Worm (Caenorhabditis elegans): ENCODE measurements around the gene D2021.4.

Gene D2021.4

ce11 chrX:8549026-8549425, at the start of gene D2021.4:
Gene D2021.4, minus strand, starts transcription at chrX:8549073.
- TF ChIP-seq fos-1 (tag; optimal IDR thresholded peaks at IDR 0.05): peak; percentile 34
- TF ChIP-seq sma-9 (GFP tag; optimal IDR thresholded peaks at IDR 0.05): peak; percentile 24
- no peak for TF ChIP-seq sma-9 (tag; optimal IDR thresholded peaks at IDR 0.05)
- peak; percentile 46 for TF ChIP-seq F13H6.1 (tag; optimal IDR thresholded peaks at IDR 0.05)
- no peak for TF ChIP-seq ztf-1 (GFP tag; conservative IDR thresholded peaks at IDR 0.05)
- no peak for TF ChIP-seq ZK546.5 (tag; optimal IDR thresholded peaks at IDR 0.05)
- peak; percentile 52 for TF ChIP-seq crh-2 (tag; optimal IDR thresholded peaks at IDR 0.05)

- TF ChIP-seq Y55F3AM.14 (GFP tag; optimal IDR thresholded peaks at IDR 0.05) (no peak), crh-2 (tag; optimal IDR thresholded peaks at IDR 0.05) (no peak), ztf-1 (GFP tag; conservative IDR thresholded peaks at IDR 0.05) (no peak), sma-9 (GFP tag; optimal IDR thresholded peaks at IDR 0.05) (no peak), sma-9 (tag; optimal IDR thresholded peaks at IDR 0.05) (no peak), peb-1 (tag; optimal IDR thresholded peaks at IDR 0.05) (no peak), nhr-23 (tag; optimal IDR thresholded peaks at IDR 0.05) (no peak), fos-1 (tag; optimal IDR thresholded peaks at IDR 0.05) (no peak), unc-39 (tag; optimal IDR thresholded peaks at IDR 0.05) (no peak), nhr-12 (tag; optimal IDR thresholded peaks at IDR 0.05) (no peak), sma-3 (GFP tag; optimal IDR thresholded peaks at IDR 0.05) (no peak), R02D3.7 (tag; optimal IDR thresholded peaks at IDR 0.05) (no peak), ceh-82 (tag; optimal IDR thresholded peaks at IDR 0.05) (no peak)
Measured at ce11 chrX:8598491-8598890, 49.6 kb upstream of the D2021.4 start.

- no peak for TF ChIP-seq dmd-4 (tag; optimal IDR thresholded peaks at IDR 0.05)
- TF ChIP-seq nhr-25 (tag; optimal IDR thresholded peaks at IDR 0.05): no peak
- TF ChIP-seq aly-2 (tag; optimal IDR thresholded peaks at IDR 0.05): no peak
- no peak for TF ChIP-seq ztf-11 (tag; optimal IDR thresholded peaks at IDR 0.05)
- no peak for TF ChIP-seq unc-62 (GFP tag; optimal IDR thresholded peaks at IDR 0.05)
- no peak for TF ChIP-seq sma-3 (GFP tag; optimal IDR thresholded peaks at IDR 0.05)
- TF ChIP-seq nhr-77 (tag; optimal IDR thresholded peaks at IDR 0.05): no peak
- no peak for TF ChIP-seq ztf-4 (tag; optimal IDR thresholded peaks at IDR 0.05)
- TF ChIP-seq alr-1 (tag; optimal IDR thresholded peaks at IDR 0.05): no peak
- TF ChIP-seq nhr-10 (tag; optimal IDR thresholded peaks at IDR 0.05): no peak
- TF ChIP-seq egl-27 (tag; optimal IDR thresholded peaks at IDR 0.05): no peak
- TF ChIP-seq unc-55 (GFP tag; optimal IDR thresholded peaks at IDR 0.05): no peak
- TF ChIP-seq F13H6.1 (tag; optimal IDR thresholded peaks at IDR 0.05): no peak
Measured at ce11 chrX:8597647-8598046, 48.8 kb upstream of the D2021.4 start, which contains the start of gene F18E9.7. Gene F18E9.7, minus strand, starts transcription at chrX:8597747.

ce11 chrX:8592881-8593280, 44.0 kb upstream of the D2021.4 start, which contains the start of gene nlp-7:
Gene nlp-7, plus strand, starts transcription at chrX:8593181.
- TF ChIP-seq nhr-77 (tag; optimal IDR thresholded peaks at IDR 0.05) (no peak), nhr-12 (tag; optimal IDR thresholded peaks at IDR 0.05) (no peak), nhr-21 (tag; optimal IDR thresholded peaks at IDR 0.05) (no peak), nhr-237 (tag; optimal IDR thresholded peaks at IDR 0.05) (no peak), F13H6.1 (tag; optimal IDR thresholded peaks at IDR 0.05) (no peak)

- TF ChIP-seq R02D3.7 (tag; optimal IDR thresholded peaks at IDR 0.05) (no peak), nhr-25 (tag; optimal IDR thresholded peaks at IDR 0.05) (peak; percentile 51), ztf-4 (tag; optimal IDR thresholded peaks at IDR 0.05) (no peak)
Measured at ce11 chrX:8585837-8586236, 37.0 kb upstream of the D2021.4 start, which contains the start of gene F18E9.3. Gene F18E9.3, plus strand, starts transcription at chrX:8586147.

- TF ChIP-seq mdl-1 (tag; optimal IDR thresholded peaks at IDR 0.05): no peak
- TF ChIP-seq dmd-4 (tag; optimal IDR thresholded peaks at IDR 0.05): no peak
- TF ChIP-seq nhr-77 (tag; optimal IDR thresholded peaks at IDR 0.05): no peak
- no peak for TF ChIP-seq ztf-4 (tag; optimal IDR thresholded peaks at IDR 0.05)
- TF ChIP-seq crh-2 (tag; optimal IDR thresholded peaks at IDR 0.05): peak; percentile 17
- TF ChIP-seq fos-1 (tag; optimal IDR thresholded peaks at IDR 0.05): no peak
- no peak for TF ChIP-seq mab-5 (tag; optimal IDR thresholded peaks at IDR 0.05)
- TF ChIP-seq aly-2 (tag; optimal IDR thresholded peaks at IDR 0.05): no peak
- TF ChIP-seq unc-55 (GFP tag; optimal IDR thresholded peaks at IDR 0.05): no peak
- TF ChIP-seq elt-3 (tag; optimal IDR thresholded peaks at IDR 0.05): no peak
- TF ChIP-seq nhr-237 (tag; optimal IDR thresholded peaks at IDR 0.05): no peak
- no peak for TF ChIP-seq ztf-1 (GFP tag; conservative IDR thresholded peaks at IDR 0.05)
- TF ChIP-seq nhr-25 (tag; optimal IDR thresholded peaks at IDR 0.05): peak; percentile 66
- no peak for TF ChIP-seq ztf-11 (tag; optimal IDR thresholded peaks at IDR 0.05)
- peak; percentile 19 for TF ChIP-seq sma-9 (GFP tag; optimal IDR thresholded peaks at IDR 0.05)
- TF ChIP-seq sma-9 (tag; optimal IDR thresholded peaks at IDR 0.05): no peak
- TF ChIP-seq nhr-10 (tag; optimal IDR thresholded peaks at IDR 0.05): no peak
- no peak for TF ChIP-seq zag-1 (tag; optimal IDR thresholded peaks at IDR 0.05)
- no peak for TF ChIP-seq snpc-4 (tag; optimal IDR thresholded peaks at IDR 0.05)
- TF ChIP-seq ceh-82 (tag; optimal IDR thresholded peaks at IDR 0.05): no peak
- no peak for TF ChIP-seq C34F6.9 (tag; optimal IDR thresholded peaks at IDR 0.05)
- no peak for TF ChIP-seq sem-4 (tag; optimal IDR thresholded peaks at IDR 0.05)
- TF ChIP-seq mbf-1 (tag; optimal IDR thresholded peaks at IDR 0.05): no peak
- TF ChIP-seq peb-1 (tag; optimal IDR thresholded peaks at IDR 0.05): no peak
- TF ChIP-seq blmp-1 (tag; optimal IDR thresholded peaks at IDR 0.05; ENCODE audit: insufficient read depth): peak; percentile 49
- TF ChIP-seq egl-27 (tag; optimal IDR thresholded peaks at IDR 0.05): no peak
- no peak for TF ChIP-seq nhr-129 (tag; optimal IDR thresholded peaks at IDR 0.05)
- TF ChIP-seq sma-3 (GFP tag; optimal IDR thresholded peaks at IDR 0.05): no peak
- no peak for TF ChIP-seq nhr-21 (tag; optimal IDR thresholded peaks at IDR 0.05)
- TF ChIP-seq nhr-12 (tag; optimal IDR thresholded peaks at IDR 0.05): no peak
- no peak for TF ChIP-seq elt-1 (tag; optimal IDR thresholded peaks at IDR 0.05)
Measured at ce11 chrX:8584825-8585384, 36.0 kb upstream of the D2021.4 start.

Measured in whole organism, L2 larva.